Fruit fly (Drosophila melanogaster) S2 (cell line): ENCODE results near the gene mtgo.

Source experiments
- CG8478 ChIP-seq: fragments of >200 bp; optimal IDR thresholded peaks from 2 replicates; lab custom pipeline; 2018
- CTCF ChIP-seq, 2 experiments: fragments of >200 bp; optimal IDR thresholded peaks; 2 replicates each; lab custom pipeline; 2018

mtgo gene

DNA sequence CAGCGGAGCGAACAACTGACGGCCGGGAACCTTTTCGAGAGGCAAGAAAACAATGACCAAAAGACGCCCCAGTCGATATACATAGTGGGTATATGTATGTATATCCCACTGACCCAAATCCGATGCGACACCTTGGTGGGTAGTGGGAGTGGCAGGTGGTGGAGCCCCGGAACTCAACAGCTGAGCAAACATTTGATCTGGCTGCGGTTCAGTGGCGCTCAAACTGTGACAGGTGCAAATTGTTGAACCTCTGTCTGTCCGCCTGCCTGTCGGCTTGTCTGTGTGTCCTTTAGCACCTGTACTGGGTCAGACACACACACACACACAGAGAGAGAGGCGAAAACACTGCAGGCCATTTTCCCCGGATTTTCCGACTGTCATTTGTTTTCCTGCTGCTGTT, 98.6 kb downstream of the mtgo start:
- TF ChIP-seq CG8478 (lab: Kevin White, UChicago): no peak
- TF ChIP-seq CTCF (optimal IDR thresholded peaks at IDR 0.05; lab: Kevin White, UChicago): no peak

- no peak for TF ChIP-seq CTCF (optimal IDR thresholded peaks at IDR 0.05; lab: Kevin White, UChicago)
- no peak for TF ChIP-seq CG8478 (lab: Kevin White, UChicago)
Measured at dm6 chr2L:16643961-16644360, 99.1 kb downstream of the mtgo start.

DNA sequence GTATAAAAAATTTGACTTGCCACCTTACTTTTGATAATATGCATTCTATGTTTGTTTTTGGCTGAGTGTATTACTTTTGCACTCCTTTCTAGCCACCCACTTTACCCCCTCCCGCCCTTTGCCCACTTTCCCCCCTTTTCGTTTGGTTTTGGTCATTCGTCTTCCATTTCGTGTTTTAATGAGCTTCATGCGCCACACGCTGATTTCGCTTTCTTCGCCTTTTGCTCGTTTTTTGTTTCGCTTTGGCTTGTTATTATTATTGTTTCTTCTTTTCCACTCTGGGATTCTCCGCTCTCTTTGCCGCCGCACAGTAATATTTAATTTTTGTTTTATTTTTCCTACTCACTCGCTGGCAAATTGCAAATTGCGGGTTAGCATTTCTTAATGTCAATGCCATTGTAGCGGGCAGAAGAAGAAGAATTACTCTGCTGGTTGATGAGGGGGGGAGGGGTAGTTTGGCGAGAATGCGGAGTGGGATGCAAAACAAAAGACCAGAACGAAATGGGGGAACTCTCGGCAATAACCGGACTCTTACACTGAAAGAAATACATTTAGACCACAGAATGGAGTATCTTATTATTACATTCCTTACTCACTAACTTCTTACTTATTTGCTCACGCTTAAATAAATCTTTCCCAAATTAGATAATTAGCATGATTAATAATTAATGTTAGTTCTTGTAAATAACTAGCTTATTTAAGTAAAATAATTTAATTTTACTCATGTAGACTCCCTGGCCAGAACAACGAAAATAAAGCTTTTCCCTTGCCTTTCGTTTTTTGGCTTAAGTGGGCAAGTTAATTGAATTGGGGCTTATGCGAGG, 100.9 kb downstream of the mtgo start:
- TF ChIP-seq CTCF (optimal IDR thresholded peaks at IDR 0.05; lab: Kevin White, UChicago) (no peak), CG8478 (lab: Kevin White, UChicago) (no peak)

- TF ChIP-seq CG8478 (lab: Kevin White, UChicago): no peak
- TF ChIP-seq CTCF (optimal IDR thresholded peaks at IDR 0.05; lab: Kevin White, UChicago): peak; percentile 51 to 57
Measured at dm6 chr2L:16647773-16648172, 103.0 kb downstream of the mtgo start.

DNA sequence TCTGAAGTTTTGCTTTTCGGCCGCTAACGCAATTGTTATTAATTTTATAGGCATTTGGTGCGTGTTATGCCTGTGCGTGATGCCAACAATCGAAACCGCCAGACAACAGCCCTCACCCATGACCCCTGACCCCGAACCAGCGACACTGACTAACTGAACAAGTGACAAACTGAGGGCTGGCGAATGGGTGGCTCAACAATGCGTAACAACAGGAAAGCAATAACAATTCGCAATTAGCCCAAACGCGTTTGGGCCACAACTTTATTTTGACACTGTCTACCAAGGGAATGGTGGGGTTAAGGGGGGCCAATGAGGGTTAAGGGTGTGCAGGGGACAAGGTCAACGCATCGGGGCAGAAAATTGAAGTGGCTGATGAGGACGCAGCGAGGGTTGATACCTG, 104.1 kb downstream of the mtgo start:
- no peak for TF ChIP-seq CG8478 (lab: Kevin White, UChicago)
- no peak for TF ChIP-seq CTCF (optimal IDR thresholded peaks at IDR 0.05; lab: Kevin White, UChicago)

- no peak for TF ChIP-seq CTCF (optimal IDR thresholded peaks at IDR 0.05; lab: Kevin White, UChicago)
- no peak for TF ChIP-seq CG8478 (lab: Kevin White, UChicago)
Measured at dm6 chr2L:16653541-16653940, 108.7 kb downstream of the mtgo start.

dm6 chr2L:16656692-16657109, 111.9 kb downstream of the mtgo start:
- no peak for TF ChIP-seq CG8478 (lab: Kevin White, UChicago)
- no peak for TF ChIP-seq CTCF (optimal IDR thresholded peaks at IDR 0.05; lab: Kevin White, UChicago)

DNA sequence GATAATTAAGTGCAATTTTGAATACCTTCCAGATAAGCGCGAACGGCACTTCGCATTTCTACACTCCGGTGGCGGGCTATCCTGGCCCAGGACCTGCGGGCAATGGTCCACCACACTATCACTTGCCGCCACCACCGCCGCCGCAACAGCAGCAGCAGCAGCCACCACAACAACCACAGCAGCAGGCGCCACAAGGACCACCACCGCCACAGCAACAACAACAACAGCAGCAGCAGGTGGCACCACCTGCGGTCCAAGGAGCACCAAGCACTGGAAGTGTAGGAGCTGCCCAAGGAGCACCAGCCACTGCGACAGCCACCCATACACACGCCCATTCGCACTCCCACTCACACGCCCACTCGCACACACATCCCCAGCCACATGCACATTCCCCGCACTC, 112.7 kb downstream of the mtgo start:
- no peak for TF ChIP-seq CTCF (optimal IDR thresholded peaks at IDR 0.05; lab: Kevin White, UChicago)
- TF ChIP-seq CG8478 (lab: Kevin White, UChicago): no peak

DNA sequence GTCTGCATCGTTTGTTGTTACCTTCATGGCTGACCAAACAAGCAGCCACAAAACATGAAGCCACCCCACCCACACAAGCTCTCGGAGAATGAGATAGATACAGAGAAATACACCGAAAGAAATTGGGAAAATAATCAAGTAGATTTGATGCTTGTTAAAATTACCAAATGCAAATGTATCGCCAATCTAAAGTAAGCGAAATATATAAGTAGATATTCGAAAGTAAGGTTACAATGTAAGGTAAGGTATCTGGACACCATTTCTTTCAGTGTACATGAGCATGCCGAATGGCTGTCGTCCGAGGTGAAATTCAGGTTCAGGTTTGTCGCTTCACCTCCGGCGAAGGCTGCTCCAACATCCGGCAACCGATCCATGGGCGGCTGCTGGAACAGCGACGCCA, 127.5 kb downstream of the mtgo start:
- no peak for TF ChIP-seq CG8478 (lab: Kevin White, UChicago)
- no peak for TF ChIP-seq CTCF (optimal IDR thresholded peaks at IDR 0.05; lab: Kevin White, UChicago)

DNA sequence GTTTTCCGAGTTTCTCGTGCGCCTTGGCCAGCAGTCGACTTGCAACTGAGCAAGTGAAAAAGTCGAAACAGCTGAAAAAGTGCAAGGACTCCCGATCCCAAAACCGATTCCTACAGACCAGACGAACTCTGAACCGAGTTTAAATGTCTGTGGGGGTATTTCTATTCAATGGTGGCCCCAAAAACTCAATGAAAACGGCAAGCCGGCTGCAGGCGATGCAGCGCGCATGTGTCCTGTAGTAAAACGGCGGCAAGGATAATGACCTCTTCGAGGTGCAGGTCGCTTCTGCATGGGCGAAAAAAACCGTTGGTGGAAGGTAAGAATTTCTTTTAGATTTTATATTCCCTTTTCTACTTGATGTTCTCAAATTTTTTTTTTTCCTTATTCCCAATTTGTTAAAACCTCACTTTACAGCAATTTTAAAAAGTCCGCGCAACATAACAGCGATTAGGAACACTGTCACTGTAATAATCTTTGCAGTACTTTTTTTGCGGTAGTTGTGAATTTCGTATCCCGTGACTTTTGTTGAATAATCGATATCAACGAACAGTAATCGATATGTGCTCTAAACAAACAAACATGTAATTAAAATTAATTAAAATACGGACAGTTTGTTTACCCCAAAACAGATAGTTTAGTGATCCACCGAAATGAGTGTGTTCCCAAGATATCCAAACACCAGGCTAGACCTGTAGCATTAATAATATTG, 132.0 kb downstream of the mtgo start, which contains the start of the genes Trpgamma and her:
TSS of gene Trpgamma (minus strand) at position 51 of the 709 bp plus-strand sequence.
TSS of gene her (plus strand) at position 535 of the 709 bp plus-strand sequence.
- TF ChIP-seq CG8478 (lab: Kevin White, UChicago) (no peak), CTCF (optimal IDR thresholded peaks at IDR 0.05; lab: Kevin White, UChicago) (peak in 1 of 2 experiments; percentile 10)

DNA sequence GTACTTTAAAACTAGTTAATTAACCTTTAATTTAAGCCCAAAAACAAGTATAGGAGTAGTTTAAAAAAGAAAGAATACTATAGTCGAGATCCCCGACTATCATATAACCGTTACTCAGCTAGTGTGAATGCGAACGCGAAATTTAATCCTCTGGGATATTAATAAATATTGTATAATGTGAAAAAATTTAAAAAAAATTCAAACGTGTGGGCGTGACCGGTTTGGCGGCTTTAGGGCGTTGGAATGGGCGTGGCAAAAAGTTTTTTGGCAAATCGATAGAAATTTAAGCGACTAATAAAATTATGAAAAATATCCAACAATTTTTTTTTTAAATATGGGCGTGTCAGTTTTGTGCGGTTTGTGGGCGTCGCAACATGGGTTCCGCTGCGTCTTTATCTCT, 134.3 kb downstream of the mtgo start:
- TF ChIP-seq CTCF (optimal IDR thresholded peaks at IDR 0.05; lab: Kevin White, UChicago) (no peak), CG8478 (lab: Kevin White, UChicago) (no peak)

DNA sequence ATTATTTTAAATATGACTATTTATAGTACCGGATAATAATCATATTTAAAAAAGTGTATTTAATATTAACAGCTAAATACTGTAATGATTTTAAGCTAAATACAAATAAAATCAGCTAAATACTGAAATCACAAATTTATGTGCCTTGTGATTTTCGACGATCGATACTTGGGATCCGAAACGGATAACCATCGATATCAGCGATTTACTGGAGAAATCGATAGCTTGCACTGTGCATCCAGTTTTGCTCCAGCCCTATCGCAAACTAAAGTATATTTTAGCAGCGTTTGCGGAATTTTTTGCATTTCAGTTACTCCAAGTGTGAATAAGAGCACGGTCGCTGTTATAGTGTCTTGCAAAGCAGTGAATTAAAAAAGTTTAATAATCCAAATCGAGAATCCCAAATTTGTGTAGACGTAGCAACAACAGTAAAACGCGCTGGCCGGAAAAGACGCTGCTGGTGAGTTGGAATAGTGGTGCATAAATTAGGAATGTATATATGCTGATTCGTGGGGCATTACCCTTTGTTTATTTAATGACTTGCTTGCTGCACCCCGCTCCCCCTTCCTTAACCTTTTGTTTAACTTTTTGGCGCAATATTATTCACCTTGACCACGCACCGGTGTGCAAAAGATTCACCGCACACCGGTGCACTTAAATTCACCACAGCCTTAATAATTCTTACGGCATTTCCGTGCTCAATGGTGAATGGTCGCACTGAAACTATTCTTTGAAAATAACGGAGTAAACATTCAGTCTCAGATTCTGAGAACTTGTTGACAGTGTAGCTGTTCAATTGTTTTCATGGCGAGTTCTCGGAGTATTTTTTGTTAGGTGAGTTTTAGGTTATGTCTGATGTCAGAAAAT, 135.2 kb downstream of the mtgo start, which contains the start of the genes grp and squ:
TSS of gene grp (plus strand) at position 238 of the 867 bp plus-strand sequence.
TSS of gene squ (plus strand) at position 238 of the 867 bp plus-strand sequence.
- TF ChIP-seq CG8478 (lab: Kevin White, UChicago) (no peak), CTCF (optimal IDR thresholded peaks at IDR 0.05; lab: Kevin White, UChicago) (peak in 1 of 2 experiments; percentile 27)

DNA sequence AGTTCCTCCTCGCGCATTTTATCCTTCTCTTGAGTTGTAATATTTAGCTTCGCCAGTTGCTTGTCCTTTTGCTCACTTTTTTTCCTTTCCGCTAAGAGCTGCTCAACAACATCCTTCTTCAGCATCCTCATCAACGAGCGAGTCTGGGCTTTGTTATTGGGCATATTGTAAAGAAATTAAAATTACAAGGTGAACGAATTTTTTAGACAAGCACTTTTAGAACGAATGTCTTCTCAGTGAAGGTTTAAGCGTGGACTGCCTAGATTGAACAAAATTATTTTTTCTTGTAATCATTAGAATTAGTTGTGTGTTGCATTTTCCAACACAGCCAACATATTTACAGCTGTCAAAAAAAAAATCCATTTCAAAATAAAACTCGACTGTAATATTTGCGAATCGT, 137.4 kb downstream of the mtgo start, which contains the start of gene CG33552:
TSS of gene CG33552 (plus strand) at position 301 of the 400 bp plus-strand sequence.
- TF ChIP-seq CTCF (optimal IDR thresholded peaks at IDR 0.05; lab: Kevin White, UChicago): no peak
- no peak for TF ChIP-seq CG8478 (lab: Kevin White, UChicago)
